Fruit fly (Drosophila melanogaster): Measurements from ENCODE around the gene ppk27.

DNA sequence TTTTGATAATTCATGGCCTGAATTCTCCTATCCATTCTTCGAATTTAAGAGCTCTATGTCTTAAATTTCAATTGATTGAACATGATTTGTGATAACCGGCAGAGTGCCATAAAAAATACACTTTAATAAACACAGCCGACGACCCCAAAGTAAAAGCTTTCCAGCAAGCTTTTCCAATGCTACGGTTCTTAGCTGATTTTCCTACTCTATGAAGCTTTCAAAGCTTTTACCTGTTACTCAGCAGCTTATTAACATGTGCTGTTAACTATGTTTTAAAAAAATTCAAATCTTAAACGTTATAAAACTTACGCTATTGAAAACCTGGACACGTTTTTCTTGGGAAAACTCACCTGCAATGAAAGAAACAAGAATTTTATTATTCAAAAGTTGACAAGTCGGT, 2.3 kb downstream of the ppk27 start:
- TF ChIP-seq acj6 (GFP tag; optimal IDR thresholded peaks at IDR 0.05) (no peak), Met (GFP tag; optimal IDR thresholded peaks at IDR 0.05) (no peak), CG9139 (GFP tag; optimal IDR thresholded peaks at IDR 0.05) (no peak), topi (GFP tag; optimal IDR thresholded peaks at IDR 0.05) (no peak), Eip93F (GFP tag; optimal IDR thresholded peaks at IDR 0.05) (no peak), Ets96B (tag; optimal IDR thresholded peaks at IDR 0.05) (no peak), vri (GFP tag; optimal IDR thresholded peaks at IDR 0.05) (no peak), CG6854 (GFP tag; optimal IDR thresholded peaks at IDR 0.05) (no peak), CG34406 (GFP tag; optimal IDR thresholded peaks at IDR 0.05) (no peak)

All from whole organism, prepupa.